Worm (Caenorhabditis elegans) whole organism, L4/young adult: ENCODE data around the gene sec-61.A.
"Not testable (repeated sequence)": the region's sequence is repeated elsewhere in the genome, so short reads cannot be mapped to it uniquely, and the experiment has no call there.

Experiments used
- W03F9.2 ChIP-seq: fragments of 150-350 bp; optimal IDR thresholded peaks from 2 replicates; lab custom pipeline; 2014; ENCODE audit warnings: missing biosample characterization, missing genetic modification characterization
- dao-5 ChIP-seq: sonication (generic microtip); optimal IDR thresholded peaks from 2 replicates; lab custom pipeline; 2016; ENCODE audit warnings: missing genotype, missing genetic modification characterization, moderate library complexity, missing compliant biosample characterization
- him-1 ChIP-seq: sonication (generic microtip); optimal IDR thresholded peaks from 2 replicates; lab custom pipeline; 2016; ENCODE audit warnings: missing genotype, missing genetic modification reagents, missing genetic modification characterization, missing compliant biosample characterization

sec-61.A gene

DNA sequence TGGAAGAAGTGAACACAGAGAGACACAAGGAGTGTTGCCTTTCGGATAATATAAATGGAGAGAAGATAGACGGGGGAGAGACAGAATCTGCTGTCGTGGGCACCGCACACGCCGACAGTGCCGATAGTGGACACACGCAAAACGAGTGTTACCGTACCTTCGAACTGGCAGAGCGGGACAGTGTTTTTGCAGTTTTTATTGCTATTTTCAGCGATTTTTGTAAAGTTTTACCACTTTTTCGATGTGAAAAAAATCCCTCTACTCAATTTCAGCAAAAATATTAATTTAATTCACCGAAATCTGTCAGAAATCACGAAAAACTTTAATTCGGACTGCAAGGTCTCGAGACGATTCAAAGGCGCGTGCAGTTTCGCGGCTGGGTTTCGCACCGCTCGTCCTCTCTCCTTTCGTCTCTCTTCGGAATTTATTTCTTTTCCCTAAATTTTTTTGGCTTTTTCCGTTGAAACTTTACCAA, at the start of gene sec-61.A:
sec-61.A (minus strand) TSS at position 387 of the 475 bp plus-strand sequence.
- TF ChIP-seq him-1 (tag; lab: Kevin White, UChicago): peak; percentile 32
- TF ChIP-seq W03F9.2: peak; percentile 42
- no peak for TF ChIP-seq dao-5 (tag; lab: Kevin White, UChicago)

DNA sequence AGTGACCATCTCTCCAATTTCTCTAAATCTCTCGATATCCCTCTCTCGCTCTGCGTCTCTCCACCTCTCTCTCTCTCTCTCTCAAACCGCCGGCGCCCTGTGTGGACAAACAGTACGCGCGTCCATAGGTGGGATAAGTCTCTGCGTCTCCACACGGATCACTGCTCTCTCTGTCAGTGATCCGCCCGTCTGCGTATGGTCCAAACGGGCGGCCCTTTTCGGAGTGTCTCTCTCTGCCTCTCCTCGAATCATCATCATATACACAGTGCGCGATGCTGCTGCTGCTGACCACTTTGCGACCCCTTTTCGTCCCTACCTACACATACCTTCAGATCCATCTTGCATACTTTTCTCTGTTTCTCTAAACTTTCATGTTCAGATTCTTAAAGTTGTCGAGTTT, 47.3 kb upstream of the sec-61.A start:
- TF ChIP-seq W03F9.2: no peak
- TF ChIP-seq him-1 (tag; lab: Kevin White, UChicago): no peak
- no peak for TF ChIP-seq dao-5 (tag; lab: Kevin White, UChicago)

DNA sequence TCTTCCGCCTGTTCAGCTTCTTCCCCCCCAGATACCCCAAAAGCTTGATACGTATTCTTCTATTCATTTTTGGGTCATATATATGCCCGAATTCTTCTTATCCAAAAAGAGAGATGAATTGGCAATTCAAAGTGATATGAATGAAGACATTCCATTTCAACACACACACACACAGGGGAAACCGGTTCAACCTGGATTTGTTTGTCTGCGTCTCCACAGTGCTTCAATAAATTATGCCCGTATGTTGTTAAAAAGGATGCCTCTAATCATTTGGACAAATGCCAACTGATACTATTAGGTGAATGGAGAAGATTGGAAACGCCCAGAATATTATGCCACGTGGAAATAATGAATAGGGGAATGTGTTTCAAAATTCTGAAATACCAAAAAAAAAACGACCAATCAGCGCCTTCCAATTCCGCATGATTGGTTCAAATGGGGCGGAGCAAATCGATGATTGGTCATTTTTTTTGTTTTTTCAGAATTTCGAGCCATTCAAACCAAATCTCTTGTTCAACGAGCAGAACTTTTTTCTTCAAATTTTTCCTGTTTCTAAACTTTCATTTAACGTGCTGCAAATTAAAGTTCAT, 44.9 kb upstream of the sec-61.A start:
- TF ChIP-seq W03F9.2 (no peak), dao-5 (tag; lab: Kevin White, UChicago) (no peak), him-1 (tag; lab: Kevin White, UChicago) (no peak)

DNA sequence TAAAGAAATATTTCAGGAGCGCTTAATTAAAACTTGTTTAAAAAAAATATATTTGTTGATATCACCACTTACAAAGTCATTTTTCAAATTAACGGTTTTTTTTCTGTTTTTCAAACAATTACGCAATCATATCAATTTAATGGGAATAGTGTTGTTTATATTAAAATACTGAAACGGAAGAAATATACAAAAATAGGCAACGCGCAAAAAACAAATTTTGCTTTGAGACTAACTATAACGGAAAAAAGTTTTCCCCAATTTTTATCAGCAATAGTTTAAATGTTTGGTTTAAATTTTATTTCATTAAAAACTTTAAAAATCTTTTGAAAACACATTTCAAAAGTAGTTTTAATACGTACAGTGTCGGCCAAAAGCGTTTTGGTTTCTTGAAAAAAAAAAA, 43.5 kb upstream of the sec-61.A start:
- TF ChIP-seq W03F9.2 (no peak), dao-5 (tag; lab: Kevin White, UChicago) (no peak), him-1 (tag; lab: Kevin White, UChicago) (no peak)

DNA sequence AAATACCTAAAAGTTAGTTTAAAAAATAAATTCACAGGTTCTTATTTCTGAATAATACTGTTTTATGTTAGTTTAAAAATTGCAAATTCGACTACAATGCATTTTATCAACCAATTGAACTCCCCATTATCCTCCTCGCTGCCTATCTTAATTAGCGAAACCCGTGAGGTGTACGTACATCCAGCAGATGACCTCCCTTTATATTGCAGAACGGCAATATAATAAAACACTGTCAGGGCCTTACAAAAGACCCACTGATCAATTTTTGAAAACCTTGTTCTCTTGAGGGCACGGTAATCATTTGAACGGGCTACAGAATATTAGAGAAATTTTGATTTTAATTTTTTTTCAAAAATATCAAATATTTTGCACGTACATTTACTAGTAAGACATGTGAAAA, 39.5 kb upstream of the sec-61.A start:
- TF ChIP-seq dao-5 (tag; lab: Kevin White, UChicago): no peak
- TF ChIP-seq W03F9.2: no peak
- no peak for TF ChIP-seq him-1 (tag; lab: Kevin White, UChicago)

DNA sequence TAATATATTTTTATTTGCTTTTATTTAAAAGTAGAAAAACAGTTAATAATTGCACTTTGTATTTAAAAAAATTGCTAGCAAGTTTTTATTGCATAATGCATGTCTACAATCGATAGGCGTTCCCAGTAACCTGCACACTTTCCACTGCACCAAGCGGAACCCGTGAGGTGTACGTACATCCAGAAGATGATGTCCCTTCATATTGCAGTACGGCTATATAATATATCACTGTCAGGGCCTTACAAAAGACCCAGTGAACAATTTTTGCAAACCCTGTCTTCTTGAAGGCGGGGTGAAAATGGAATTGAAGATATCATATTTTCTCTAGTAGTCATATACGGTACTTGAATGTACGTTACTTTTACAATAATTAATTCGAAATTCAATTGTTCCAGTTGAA, 38.7 kb upstream of the sec-61.A start:
- no peak for TF ChIP-seq W03F9.2
- TF ChIP-seq dao-5 (tag; lab: Kevin White, UChicago): no peak
- TF ChIP-seq him-1 (tag; lab: Kevin White, UChicago): no peak

DNA sequence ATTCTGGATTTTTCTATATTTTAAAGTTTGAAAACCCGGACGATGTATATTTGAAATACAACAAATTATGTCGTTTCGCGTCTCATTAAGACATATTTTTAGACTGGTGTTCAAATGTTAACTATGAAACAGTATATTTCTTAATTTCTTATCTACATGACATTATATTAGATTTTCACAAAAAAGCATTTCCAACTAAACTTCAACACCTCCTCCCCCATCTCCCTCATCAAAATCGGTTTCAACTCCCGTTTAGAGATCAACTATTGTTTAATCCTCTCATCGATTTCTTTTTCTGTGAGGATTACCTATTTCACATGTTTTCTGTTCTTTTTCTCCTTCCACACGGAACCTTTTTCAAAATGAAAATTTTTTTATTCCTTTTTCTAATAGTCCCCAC, 37.1 kb upstream of the sec-61.A start, which contains the start of gene Y57G11C.38:
Y57G11C.38 (plus strand) TSS at position 301 of the 400 bp plus-strand sequence.
- TF ChIP-seq W03F9.2 (no peak), him-1 (tag; lab: Kevin White, UChicago) (no peak), dao-5 (tag; lab: Kevin White, UChicago) (no peak)

DNA sequence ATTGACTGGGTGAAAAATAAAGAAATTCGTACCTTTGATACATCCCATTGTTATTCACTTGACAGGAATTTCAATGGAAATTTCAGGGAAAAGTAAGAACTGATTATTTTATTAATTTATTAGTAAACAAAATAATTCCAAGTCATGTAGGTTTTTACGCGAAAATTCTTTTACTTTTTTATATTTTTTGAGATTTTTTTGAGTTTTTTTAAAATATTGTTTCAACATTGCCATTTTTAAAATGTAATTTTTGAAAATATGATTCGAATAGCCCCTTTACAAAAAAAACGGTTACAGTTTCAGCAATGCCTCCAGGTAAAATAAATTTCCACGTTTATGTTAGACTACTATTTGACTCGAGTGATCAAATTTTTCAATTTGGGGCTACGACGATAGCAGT, 36.6 kb upstream of the sec-61.A start, which contains the start of gene Y57G11C.23:
Y57G11C.23 (minus strand) TSS at position 101 of the 400 bp plus-strand sequence.
- TF ChIP-seq him-1 (tag; lab: Kevin White, UChicago) (no peak), dao-5 (tag; lab: Kevin White, UChicago) (no peak), W03F9.2 (no peak)

DNA sequence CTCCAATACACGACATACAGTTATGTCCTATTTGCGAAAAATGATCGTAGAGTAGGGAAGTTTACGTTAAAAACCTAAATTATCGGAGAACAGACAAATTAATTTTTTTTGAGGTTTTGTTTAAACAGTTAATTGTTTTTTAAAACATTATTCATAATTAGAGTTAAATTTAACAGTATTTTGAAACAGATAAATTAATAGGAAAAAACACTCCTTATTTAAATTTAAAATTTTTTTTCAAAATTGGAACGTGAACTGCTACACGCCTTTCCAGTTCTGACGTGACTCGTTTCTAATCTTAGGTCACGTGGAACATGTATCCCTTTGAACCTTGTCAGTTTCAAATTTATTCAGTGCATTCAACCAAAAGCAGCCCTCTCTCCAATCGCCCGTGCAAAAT, 28.6 kb upstream of the sec-61.A start, which contains the start of gene Y57G11C.52:
Y57G11C.52 (plus strand) TSS at position 301 of the 400 bp plus-strand sequence.
- TF ChIP-seq W03F9.2 (no peak), him-1 (tag; lab: Kevin White, UChicago) (no peak), dao-5 (tag; lab: Kevin White, UChicago) (no peak)

DNA sequence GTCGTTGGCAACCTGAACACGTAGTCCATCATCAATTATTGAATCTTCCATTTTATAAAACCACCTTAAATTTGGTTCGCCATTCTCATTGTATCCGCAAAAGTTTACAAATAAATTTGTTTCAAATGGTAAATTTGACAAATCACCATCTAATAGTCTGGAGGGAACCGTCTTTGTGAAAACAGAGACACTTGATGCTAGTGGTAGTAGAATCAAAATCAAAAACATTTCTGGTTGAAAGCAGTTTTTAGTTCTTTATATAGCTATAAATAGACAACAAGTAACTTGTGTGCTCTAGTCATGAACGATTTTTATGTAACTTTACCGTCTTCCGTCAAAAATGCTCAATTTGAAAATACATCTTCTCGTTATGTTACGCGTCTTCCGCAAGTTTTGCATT, 18.0 kb upstream of the sec-61.A start, which contains the start of gene Y57G11C.20:
Y57G11C.20 (plus strand) TSS at position 301 of the 400 bp plus-strand sequence.
- not testable (repeated sequence) for TF ChIP-seq W03F9.2; him-1 (tag; lab: Kevin White, UChicago); dao-5 (tag; lab: Kevin White, UChicago)

DNA sequence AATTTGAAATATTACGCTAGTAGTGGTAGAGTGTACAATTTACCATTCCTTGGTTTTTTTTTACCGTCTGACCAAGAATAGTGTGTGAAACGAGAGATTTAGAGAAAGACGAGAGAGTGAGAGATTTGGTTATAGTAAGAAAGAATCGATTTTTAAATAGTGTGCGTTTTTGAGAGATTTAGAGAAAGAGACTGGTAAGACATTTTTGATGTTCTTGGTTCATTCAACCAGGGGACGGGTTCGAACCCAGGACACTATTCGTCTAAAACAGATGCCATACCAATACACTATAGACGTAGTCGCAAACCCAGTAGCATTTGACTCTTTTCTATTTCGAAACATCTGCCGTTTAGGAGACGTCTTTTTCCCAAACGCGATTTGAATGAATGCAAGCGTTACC, 13.0 kb upstream of the sec-61.A start:
- peak; percentile 76 for TF ChIP-seq dao-5 (tag; lab: Kevin White, UChicago)
- peak; percentile 72 for TF ChIP-seq him-1 (tag; lab: Kevin White, UChicago)
- TF ChIP-seq W03F9.2: no peak

DNA sequence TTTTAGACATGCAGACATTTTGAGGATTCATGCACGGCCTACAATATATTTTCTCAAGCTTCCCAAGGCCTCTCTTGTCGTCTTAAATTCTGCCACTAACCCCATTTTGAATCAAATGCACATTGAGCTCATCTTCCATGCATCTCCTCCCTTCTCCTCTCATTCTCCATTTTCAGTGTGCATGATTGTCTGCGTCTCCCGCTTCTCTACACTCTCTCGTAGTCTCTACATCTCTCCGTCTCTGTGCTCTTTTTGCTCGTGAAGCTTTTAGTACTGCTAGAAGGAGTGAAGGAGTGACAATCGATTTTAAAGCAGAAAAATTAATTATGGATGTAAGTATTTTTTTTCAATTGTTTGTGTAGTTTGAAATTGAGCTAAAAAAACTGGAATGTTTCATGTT, 11.8 kb upstream of the sec-61.A start, which contains the start of gene Y57G11C.22:
Y57G11C.22 (plus strand) TSS at position 327 of the 400 bp plus-strand sequence.
- TF ChIP-seq dao-5 (tag; lab: Kevin White, UChicago): no peak
- no peak for TF ChIP-seq W03F9.2
- TF ChIP-seq him-1 (tag; lab: Kevin White, UChicago): no peak

DNA sequence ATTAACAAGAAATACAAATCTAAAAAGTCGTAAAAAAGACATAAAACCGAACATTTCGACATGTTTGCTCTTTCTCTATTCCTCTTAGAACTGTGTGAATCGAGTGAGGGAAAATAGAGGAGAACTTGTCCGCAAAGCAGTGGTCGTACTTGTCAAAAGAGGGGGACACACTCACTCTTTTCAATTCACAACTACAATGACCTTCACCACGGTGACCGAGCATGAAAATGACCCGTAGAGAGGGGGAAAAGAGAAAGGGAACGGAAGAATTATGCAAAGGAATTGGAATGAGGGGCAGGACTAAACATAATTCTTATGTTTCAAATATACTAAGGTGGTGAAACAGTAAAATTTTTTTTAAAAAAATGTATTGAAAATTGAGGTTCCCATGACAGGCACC, 8.5 kb upstream of the sec-61.A start:
- no peak for TF ChIP-seq dao-5 (tag; lab: Kevin White, UChicago)
- no peak for TF ChIP-seq W03F9.2
- TF ChIP-seq him-1 (tag; lab: Kevin White, UChicago): no peak

DNA sequence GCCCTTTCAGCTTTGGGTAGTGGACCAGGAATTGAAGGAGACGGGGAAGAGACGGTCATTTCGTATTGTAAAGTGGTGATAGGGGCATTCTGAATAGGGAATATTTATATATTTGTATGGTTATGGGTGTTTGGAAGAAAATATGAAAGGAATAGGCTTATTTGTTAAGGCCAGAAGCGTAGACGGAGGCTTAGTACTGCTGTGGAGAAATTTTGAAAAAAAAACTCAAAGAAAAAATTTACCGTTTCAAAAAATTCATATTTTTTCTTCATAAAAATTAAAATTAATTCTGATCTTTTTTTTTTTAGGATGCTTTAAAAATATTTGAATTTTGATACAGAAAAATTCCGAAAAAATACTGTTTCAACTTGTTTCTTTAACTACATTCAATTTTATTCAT, 4.0 kb upstream of the sec-61.A start, which contains the start of gene hhat-2:
hhat-2 (minus strand) TSS at position 101 of the 400 bp plus-strand sequence.
- TF ChIP-seq him-1 (tag; lab: Kevin White, UChicago) (no peak), W03F9.2 (no peak), dao-5 (tag; lab: Kevin White, UChicago) (no peak)
